Worm (Caenorhabditis elegans): ENCODE data around the gene tig-3.

tig-3 gene

ce11 chrII:15251593-15251992 lies at the start of gene tig-3:
Gene tig-3 (minus strand): TSS chrII:15251792.
- no peak for TF ChIP-seq unc-62 (GFP tag; optimal IDR thresholded peaks at IDR 0.05)

- TF ChIP-seq unc-62 (GFP tag; optimal IDR thresholded peaks at IDR 0.05): no peak
These were observed 21.4 kb upstream of the tig-3 start for ce11 chrII:15272962-15273361.

- no peak for TF ChIP-seq unc-62 (GFP tag; optimal IDR thresholded peaks at IDR 0.05)
These were observed 16.6 kb upstream of the tig-3 start, which contains the start of gene rga-9 for ce11 chrII:15268195-15268594. Gene rga-9 (plus strand): TSS chrII:15268210.

ce11 chrII:15266487-15266886 lies 14.9 kb upstream of the tig-3 start:
- no peak for TF ChIP-seq unc-62 (GFP tag; optimal IDR thresholded peaks at IDR 0.05)

- no peak for TF ChIP-seq unc-62 (GFP tag; optimal IDR thresholded peaks at IDR 0.05)
These were observed 14.4 kb upstream of the tig-3 start for ce11 chrII:15265951-15266350.

ce11 chrII:15265469-15265868 lies 13.9 kb upstream of the tig-3 start:
- TF ChIP-seq unc-62 (GFP tag; optimal IDR thresholded peaks at IDR 0.05): no peak

- TF ChIP-seq unc-62 (GFP tag; optimal IDR thresholded peaks at IDR 0.05): no peak
These were observed 13.0 kb upstream of the tig-3 start for ce11 chrII:15264593-15264992.

ce11 chrII:15263054-15263755 lies 11.6 kb upstream of the tig-3 start:
- TF ChIP-seq unc-62 (GFP tag; optimal IDR thresholded peaks at IDR 0.05): no peak

- TF ChIP-seq unc-62 (GFP tag; optimal IDR thresholded peaks at IDR 0.05): no peak
These were observed 9.5 kb upstream of the tig-3 start for ce11 chrII:15261082-15261481.

- TF ChIP-seq unc-62 (GFP tag; optimal IDR thresholded peaks at IDR 0.05): no peak
These were observed 9.0 kb upstream of the tig-3 start for ce11 chrII:15260551-15260950.

- no peak for TF ChIP-seq unc-62 (GFP tag; optimal IDR thresholded peaks at IDR 0.05)
These were observed 7.1 kb upstream of the tig-3 start for ce11 chrII:15258668-15259067.

- TF ChIP-seq unc-62 (GFP tag; optimal IDR thresholded peaks at IDR 0.05): no peak
These were observed 5.3 kb upstream of the tig-3 start for ce11 chrII:15256932-15257331.

- TF ChIP-seq unc-62 (GFP tag; optimal IDR thresholded peaks at IDR 0.05): no peak
These were observed 4.2 kb upstream of the tig-3 start for ce11 chrII:15255801-15256200.

ce11 chrII:15253980-15254493 lies 2.4 kb upstream of the tig-3 start:
- TF ChIP-seq unc-62 (GFP tag; optimal IDR thresholded peaks at IDR 0.05): no peak

- no peak for TF ChIP-seq unc-62 (GFP tag; optimal IDR thresholded peaks at IDR 0.05)
These were observed 6.7 kb downstream of the tig-3 start for ce11 chrII:15244870-15245269.

ce11 chrII:15239681-15240080 lies 11.9 kb downstream of the tig-3 start:
- no peak for TF ChIP-seq unc-62 (GFP tag; optimal IDR thresholded peaks at IDR 0.05)

- TF ChIP-seq unc-62 (GFP tag; optimal IDR thresholded peaks at IDR 0.05): no peak
These were observed 14.4 kb downstream of the tig-3 start for ce11 chrII:15237160-15237559.

ce11 chrII:15235597-15235996 lies 16.0 kb downstream of the tig-3 start:
- TF ChIP-seq unc-62 (GFP tag; optimal IDR thresholded peaks at IDR 0.05): no peak

Data from whole organism, dauer.